Worm (Caenorhabditis elegans) whole organism, young adult: ENCODE measurements around the gene F22H10.1.

ENCODE experiments used
- B0035.1 ChIP-seq: sonication (generic microtip); optimal IDR thresholded peaks from 2 replicates; lab custom pipeline; 2016; ENCODE audit warnings: missing genetic modification characterization, mild to moderate bottlenecking, missing compliant biosample characterization, missing genotype, missing genetic modification reagents
- F23B12.7 ChIP-seq: sonication (generic microtip); optimal IDR thresholded peaks from 2 replicates; lab custom pipeline; 2017; ENCODE audit warnings: missing genetic modification characterization, mild to moderate bottlenecking, missing compliant biosample characterization, antibody characterized with exemption, moderate library complexity; ENCODE audit not compliant: insufficient read depth
- F39B2.1 ChIP-seq: fragments of 200-800 bp; sonication (Bioruptor generic); IDR thresholded peaks from 2 replicates; pipeline ENCODE4 v1.3.6; 2022; ENCODE audit warnings: missing genetic modification reagents, missing genetic modification characterization, missing compliant biosample characterization
- T26A5.8 ChIP-seq: sonication (generic microtip); optimal IDR thresholded peaks from 2 replicates; lab custom pipeline; 2016; ENCODE audit warnings: missing genetic modification characterization, missing compliant biosample characterization
- Y79H2A.3 ChIP-seq: fragments of 200-800 bp; sonication (Bioruptor generic); conservative IDR thresholded peaks from 2 replicates; pipeline ENCODE4 v1.3.6; 2022; ENCODE audit warnings: missing genetic modification reagents, missing genetic modification characterization, missing compliant biosample characterization
- ZK185.1 ChIP-seq: sonication (generic microtip); optimal IDR thresholded peaks from 2 replicates; lab custom pipeline; 2016; ENCODE audit warnings: mild to moderate bottlenecking, missing genetic modification characterization, missing compliant biosample characterization; ENCODE audit not compliant: poor library complexity, severe bottlenecking
- aptf-3 ChIP-seq: fragments of 200-800 bp; sonication (Bioruptor generic); IDR thresholded peaks from 2 replicates; pipeline ENCODE4 v1.3.6; 2022; ENCODE audit warnings: missing genetic modification characterization, missing compliant biosample characterization
- atf-7 ChIP-seq: sonication (generic microtip); optimal IDR thresholded peaks from 2 replicates; lab custom pipeline; 2017; ENCODE audit warnings: mild to moderate bottlenecking, missing genetic modification characterization, missing compliant biosample characterization
- bed-1 ChIP-seq: fragments of 200-800 bp; sonication (Bioruptor generic); IDR thresholded peaks from 2 replicates; pipeline ENCODE4 v1.3.6; 2022; ENCODE audit warnings: missing genetic modification reagents, missing genetic modification characterization, missing compliant biosample characterization
- cebp-1 ChIP-seq, 2 experiments: fragments of 200-800 bp in 1 of 2; sonication (Bioruptor generic) in 1 of 2; sonication (generic microtip) in 1 of 2; IDR thresholded peaks in 1 of 2; optimal IDR thresholded peaks in 1 of 2; 2 replicates each; pipeline versions ENCODE4 v1.3.6 to Lab custom; 2017 to 2022; ENCODE audit warnings: missing compliant biosample characterization in 2 of 2, missing genetic modification characterization in 2 of 2, mild to moderate bottlenecking in 1 of 2, missing genetic modification reagents in 1 of 2, moderate library complexity in 1 of 2
- ceh-100 ChIP-seq: fragments of 200-800 bp; sonication (Bioruptor generic); IDR thresholded peaks from 2 replicates; pipeline ENCODE4 v1.3.6; 2022; ENCODE audit warnings: missing genetic modification reagents, missing genetic modification characterization, missing compliant biosample characterization
- ceh-27 ChIP-seq: fragments of 200-800 bp; sonication (Bioruptor generic); optimal IDR thresholded peaks from 2 replicates; lab custom pipeline; 2018; ENCODE audit warnings: mild to moderate bottlenecking, missing genetic modification characterization, moderate library complexity, missing compliant biosample characterization
- ceh-58 ChIP-seq: fragments of 200-800 bp; sonication (Bioruptor generic); IDR thresholded peaks from 2 replicates; pipeline ENCODE4 v1.3.6; 2022; ENCODE audit warnings: missing genetic modification characterization, missing compliant biosample characterization
- dox-1 ChIP-seq: fragments of 200-800 bp; sonication (Bioruptor generic); IDR thresholded peaks from 2 replicates; pipeline ENCODE4 v1.3.6; 2022; ENCODE audit warnings: missing genetic modification reagents, missing genetic modification characterization, missing compliant biosample characterization
- egrh-3 ChIP-seq: fragments of 200-800 bp; sonication (Bioruptor generic); IDR thresholded peaks from 2 replicates; pipeline ENCODE4 v1.3.6; 2022; ENCODE audit warnings: missing genetic modification reagents, missing genetic modification characterization, missing compliant biosample characterization
- hmg-20 ChIP-seq: fragments of 200-800 bp; sonication (Bioruptor generic); IDR thresholded peaks from 2 replicates; pipeline ENCODE4 v1.3.6; 2022; ENCODE audit warnings: missing genetic modification reagents, missing genetic modification characterization, missing compliant biosample characterization
- lin-54 ChIP-seq: fragments of 200-800 bp; sonication (Bioruptor generic); optimal IDR thresholded peaks from 2 replicates; lab custom pipeline; 2018; ENCODE audit warnings: mild to moderate bottlenecking, missing genetic modification characterization, missing compliant biosample characterization
- lsl-1 ChIP-seq: fragments of 200-800 bp; sonication (Bioruptor generic); optimal IDR thresholded peaks from 2 replicates; lab custom pipeline; 2018; ENCODE audit warnings: mild to moderate bottlenecking, missing genetic modification characterization, moderate library complexity, missing compliant biosample characterization
- nhr-80 ChIP-seq: sonication (generic microtip); optimal IDR thresholded peaks from 2 replicates; lab custom pipeline; 2016; ENCODE audit warnings: missing genetic modification characterization, missing compliant biosample characterization
- pbrm-1 ChIP-seq: fragments of 200-800 bp; sonication (Bioruptor generic); IDR thresholded peaks from 2 replicates; pipeline ENCODE4 v1.3.6; 2022; ENCODE audit warnings: missing genetic modification reagents, missing genetic modification characterization, missing compliant biosample characterization
- pha-4 ChIP-seq: fragments of 150-350 bp; sonication (generic microtip); optimal IDR thresholded peaks from 2 replicates; lab custom pipeline; 2014; ENCODE audit warnings: missing biosample characterization, missing genetic modification reagents, missing genetic modification characterization
- snpc-1.1 ChIP-seq: sonication (generic microtip); optimal IDR thresholded peaks from 2 replicates; lab custom pipeline; 2017; ENCODE audit warnings: missing genetic modification characterization, mild to moderate bottlenecking, missing compliant biosample characterization, antibody characterized with exemption, moderate library complexity, missing genotype, missing genetic modification reagents; ENCODE audit not compliant: insufficient read depth
- snpc-3.4 ChIP-seq: sonication (generic microtip); optimal IDR thresholded peaks from 2 replicates; lab custom pipeline; 2017; ENCODE audit warnings: missing genetic modification characterization, mild to moderate bottlenecking, missing compliant biosample characterization, antibody characterized with exemption, moderate library complexity, missing genotype, missing genetic modification reagents
- snpc-4 ChIP-seq, 5 experiments: fragments of 150-350 bp in 1 of 5; sonication (generic microtip) in 4 of 5; optimal IDR thresholded peaks; 2 replicates each; lab custom pipeline; 2014 to 2018; ENCODE audit warnings: missing genetic modification characterization in 5 of 5, missing biosample characterization in 3 of 5, antibody characterized with exemption in 2 of 5, mild to moderate bottlenecking in 2 of 5, missing compliant biosample characterization in 2 of 5, missing genotype in 2 of 5, moderate library complexity in 2 of 5, missing genetic modification reagents in 1 of 5
- sptf-2 ChIP-seq: fragments of 200-800 bp; sonication (Bioruptor generic); optimal IDR thresholded peaks from 2 replicates; lab custom pipeline; 2018; ENCODE audit warnings: mild to moderate bottlenecking, missing genetic modification characterization, missing compliant biosample characterization
- tlf-1 ChIP-seq: fragments of 200-800 bp; sonication (Bioruptor generic); optimal IDR thresholded peaks from 2 replicates; lab custom pipeline; 2018; ENCODE audit warnings: mild to moderate bottlenecking, missing genetic modification characterization, missing compliant biosample characterization
- unc-130 ChIP-seq: sonication (generic microtip); optimal IDR thresholded peaks from 2 replicates; lab custom pipeline; 2016; ENCODE audit warnings: missing genetic modification reagents, missing genetic modification characterization, missing compliant biosample characterization
- unc-62 ChIP-seq: fragments of 150-350 bp; optimal IDR thresholded peaks from 2 replicates; lab custom pipeline; 2014; ENCODE audit warnings: missing biosample characterization, missing genetic modification reagents, missing genetic modification characterization
- xnd-1 ChIP-seq: sonication (generic microtip); optimal IDR thresholded peaks from 2 replicates; lab custom pipeline; 2016; ENCODE audit warnings: missing genotype, missing genetic modification reagents, missing genetic modification characterization, missing compliant biosample characterization
- zfh-2 ChIP-seq: fragments of 200-800 bp; sonication (Bioruptor generic); conservative IDR thresholded peaks from 2 replicates; pipeline ENCODE4 v1.3.6; 2022; ENCODE audit warnings: missing genetic modification reagents, missing genetic modification characterization, missing compliant biosample characterization

Gene F22H10.1

ce11 chrX:16660268-16660667 lies 42.0 kb upstream of the F22H10.1 start (continued):
- TF ChIP-seq snpc-3.4 (tag; lab: Kevin White, UChicago) = no peak
- no peak for TF ChIP-seq lsl-1 (GFP tag; lab: Kevin White, UChicago)
- TF ChIP-seq unc-62 (GFP tag; lab: Kevin White, UChicago) = no peak
- no peak for TF ChIP-seq sptf-2 (GFP tag; lab: Kevin White, UChicago)
- no peak for TF ChIP-seq cebp-1 (GFP tag; IDR thresholded peaks at IDR 0.05; lab: Robert Waterston, UW)
- no peak for TF ChIP-seq cebp-1 (tag; optimal IDR thresholded peaks at IDR 0.05; lab: Kevin White, UChicago)

- TF ChIP-seq ZK185.1 (no peak), lsl-1 (GFP tag; lab: Kevin White, UChicago) (no peak), lin-54 (GFP tag; lab: Kevin White, UChicago) (no peak), pha-4 (tag; lab: Kevin White, UChicago) (no peak), B0035.1 (tag; lab: Kevin White, UChicago) (no peak), ceh-27 (GFP tag; lab: Kevin White, UChicago) (no peak), bed-1 (GFP tag; lab: Robert Waterston, UW) (no peak), xnd-1 (tag; lab: Kevin White, UChicago) (no peak), F23B12.7 (tag; lab: Kevin White, UChicago) (no peak), pbrm-1 (GFP tag; lab: Robert Waterston, UW) (no peak), F39B2.1 (GFP tag; lab: Robert Waterston, UW) (no peak), ceh-100 (GFP tag; lab: Robert Waterston, UW) (no peak)
These were observed 39.5 kb upstream of the F22H10.1 start, which contains the start of gene F43B10.1 for ce11 chrX:16662723-16663122. Gene F43B10.1 (minus strand): TSS chrX:16662823.

ce11 chrX:16667515-16667914 lies 34.7 kb upstream of the F22H10.1 start:
- TF ChIP-seq snpc-1.1 (tag; lab: Kevin White, UChicago) (peak; percentile 31), tlf-1 (GFP tag; lab: Kevin White, UChicago) (no peak), B0035.1 (tag; lab: Kevin White, UChicago) (no peak), pbrm-1 (GFP tag; lab: Robert Waterston, UW) (no peak), Y79H2A.3 (GFP tag; lab: Robert Waterston, UW) (no peak), atf-7 (tag; lab: Kevin White, UChicago) (no peak), ceh-58 (no peak), snpc-4 (GFP tag; optimal IDR thresholded peaks at IDR 0.05; lab: Kevin White, UChicago) (no peak), snpc-4 (tag; optimal IDR thresholded peaks at IDR 0.05; lab: Kevin White, UChicago) (peak in 2 of 4 experiments; percentile 80 to 82)
- TF ChIP-seq, all 124 proteins: peak for 2

ce11 chrX:16669106-16669505 lies 33.1 kb upstream of the F22H10.1 start:
- peak; percentile 42 for TF ChIP-seq nhr-80 (tag; lab: Kevin White, UChicago)
- TF ChIP-seq T26A5.8 = no peak

- no peak for TF ChIP-seq unc-130
- TF ChIP-seq ceh-100 (GFP tag; lab: Robert Waterston, UW) = no peak
- TF ChIP-seq zfh-2 (GFP tag; lab: Robert Waterston, UW) = peak; percentile 90
- TF ChIP-seq egrh-3 (GFP tag; lab: Robert Waterston, UW) = peak; percentile 56; the same call in 1 of the 2 replicates
- TF ChIP-seq hmg-20 = no peak
- no peak for TF ChIP-seq F23B12.7 (tag; lab: Kevin White, UChicago)
- 0 out of 2 replicates have a peak, but pooled peaks have one; percentile 65 for TF ChIP-seq bed-1 (GFP tag; lab: Robert Waterston, UW)
- TF ChIP-seq nhr-80 (tag; lab: Kevin White, UChicago) = peak; percentile 25
- TF ChIP-seq dox-1 = 0 out of 2 replicates have a peak, but pooled peaks have one; percentile 45
- TF ChIP-seq aptf-3 (GFP tag; lab: Robert Waterston, UW) = no peak
- TF ChIP-seq, all 124 proteins: peak for 5
These were observed 31.0 kb upstream of the F22H10.1 start for ce11 chrX:16671234-16671633.
